Fruit fly (Drosophila melanogaster): ENCODE data around the gene CG32369.

The CG32369 gene

dm6 chr3L:7772160-7772798 lies 37.3 kb downstream of the CG32369 start:
- TF ChIP-seq CG8478 (optimal IDR thresholded peaks at IDR 0.05) (no peak), CTCF (optimal IDR thresholded peaks at IDR 0.05) (no peak)

- TF ChIP-seq CTCF (optimal IDR thresholded peaks at IDR 0.05): no peak
- no peak for TF ChIP-seq CG8478 (optimal IDR thresholded peaks at IDR 0.05)
These were observed 41.4 kb downstream of the CG32369 start, which contains the start of gene CG32371 for dm6 chr3L:7768252-7768651. TSS of gene CG32371 (minus strand) at chr3L:7768352.

dm6 chr3L:7759835-7760780 lies 49.5 kb downstream of the CG32369 start, which contains the start of gene Hn:
TSS of gene Hn (plus strand) at chr3L:7760453.
- TF ChIP-seq CG8478 (optimal IDR thresholded peaks at IDR 0.05) (no peak), CTCF (optimal IDR thresholded peaks at IDR 0.05) (no peak)

- TF ChIP-seq CG8478 (optimal IDR thresholded peaks at IDR 0.05) (no peak), CTCF (optimal IDR thresholded peaks at IDR 0.05) (no peak)
These were observed 55.5 kb downstream of the CG32369 start, which contains the start of gene CG7409 for dm6 chr3L:7754109-7754508. TSS of gene CG7409 (plus strand) at chr3L:7754409.

- TF ChIP-seq CTCF (optimal IDR thresholded peaks at IDR 0.05): no peak
- TF ChIP-seq CG8478 (optimal IDR thresholded peaks at IDR 0.05): no peak
These were observed 62.6 kb downstream of the CG32369 start, which contains the start of gene CG13685 for dm6 chr3L:7747044-7747443. TSS of gene CG13685 (plus strand) at chr3L:7747344.

- TF ChIP-seq CTCF (optimal IDR thresholded peaks at IDR 0.05) (no peak), CG8478 (optimal IDR thresholded peaks at IDR 0.05) (no peak)
These were observed 65.9 kb downstream of the CG32369 start for dm6 chr3L:7743741-7744140.

dm6 chr3L:7742941-7743340 lies 66.7 kb downstream of the CG32369 start, which contains the start of gene Snmp2:
TSS of gene Snmp2 (minus strand) at chr3L:7743041.
- TF ChIP-seq CG8478 (optimal IDR thresholded peaks at IDR 0.05): no peak
- no peak for TF ChIP-seq CTCF (optimal IDR thresholded peaks at IDR 0.05)

dm6 chr3L:7741953-7742352 lies 67.7 kb downstream of the CG32369 start:
- TF ChIP-seq CTCF (optimal IDR thresholded peaks at IDR 0.05) (no peak), CG8478 (optimal IDR thresholded peaks at IDR 0.05) (no peak)

dm6 chr3L:7732141-7732748 lies 77.4 kb downstream of the CG32369 start, which contains the start of gene CG8492:
TSS of gene CG8492 (minus strand) at chr3L:7732191.
- no peak for TF ChIP-seq CTCF (optimal IDR thresholded peaks at IDR 0.05)
- no peak for TF ChIP-seq CG8478 (optimal IDR thresholded peaks at IDR 0.05)
